Fruit fly (Drosophila melanogaster): ENCODE data around the gene fz2.

dm6 chr3L:19190791-19191190 is 44.4 kb downstream of the fz2 start:
- TF ChIP-seq CG12769 (tag; optimal IDR thresholded peaks at IDR 0.05): no peak
- no peak for TF ChIP-seq CG15269 (tag; optimal IDR thresholded peaks at IDR 0.05)
- no peak for TF ChIP-seq CG3838 (GFP tag; optimal IDR thresholded peaks at IDR 0.05)
- TF ChIP-seq CG17359 (tag; optimal IDR thresholded peaks at IDR 0.05): peak; percentile 19
- TF ChIP-seq lilli (GFP tag; optimal IDR thresholded peaks at IDR 0.05): peak; percentile 50
- TF ChIP-seq ro (GFP tag; IDR thresholded peaks at IDR 0.05): no peak
- TF ChIP-seq D19B (GFP tag; optimal IDR thresholded peaks at IDR 0.05): no peak
- no peak for TF ChIP-seq sim (GFP tag; IDR thresholded peaks at IDR 0.05)
- TF ChIP-seq tap (tag; optimal IDR thresholded peaks at IDR 0.05): no peak
- TF ChIP-seq CG10321 (GFP tag; IDR thresholded peaks at IDR 0.05): no peak
- no peak for TF ChIP-seq ERR (GFP tag; optimal IDR thresholded peaks at IDR 0.05)
- TF ChIP-seq ap (GFP tag; IDR thresholded peaks at IDR 0.05): no peak
